Fruit fly (Drosophila melanogaster) whole organism, pupa: ENCODE data around the gene vito.

Experiments
- CG12605 ChIP-seq: fragments of 200-800 bp; sonication (Bioruptor generic); IDR thresholded peaks from 2 replicates; pipeline ENCODE4 v1.3.6; 2022; ENCODE audit warnings: missing biosample characterization, missing genetic modification characterization
- CG14655 ChIP-seq: fragments of 200-800 bp; sonication (Bioruptor generic); optimal IDR thresholded peaks from 3 replicates; lab custom pipeline; 2017; ENCODE audit warnings: mild to moderate bottlenecking, missing biosample characterization, missing genetic modification reagents, missing genetic modification characterization
- CG17806 ChIP-seq: fragments of 200-800 bp; sonication (Bioruptor generic); optimal IDR thresholded peaks from 2 replicates; lab custom pipeline; 2018; ENCODE audit warnings: missing biosample characterization, mild to moderate bottlenecking, missing genetic modification characterization, moderate library complexity
- CG32121 ChIP-seq: fragments of 200-800 bp; sonication (Bioruptor generic); IDR thresholded peaks from 2 replicates; pipeline ENCODE4 v1.3.6; 2022; ENCODE audit warnings: missing biosample characterization, missing genetic modification characterization
- CG8301 ChIP-seq: fragments of 200-800 bp; sonication (Bioruptor generic); optimal IDR thresholded peaks from 2 replicates; lab custom pipeline; 2018; ENCODE audit warnings: missing biosample characterization, mild to moderate bottlenecking, missing genetic modification characterization
- D1 ChIP-seq: fragments of 200-800 bp; sonication (Bioruptor generic); optimal IDR thresholded peaks from 2 replicates; lab custom pipeline; 2018; ENCODE audit warnings: missing biosample characterization, mild to moderate bottlenecking, missing genetic modification characterization, moderate library complexity
- Pif1B ChIP-seq: fragments of 200-800 bp; sonication (Bioruptor generic); optimal IDR thresholded peaks from 3 replicates; lab custom pipeline; 2016; ENCODE audit warnings: missing biosample characterization, missing genetic modification characterization
- fd96Ca ChIP-seq: fragments of 200-800 bp; sonication (Bioruptor generic); IDR thresholded peaks from 3 replicates; pipeline ENCODE4 v1.3.6; 2022; ENCODE audit warnings: missing biosample characterization, missing genetic modification characterization

- no peak for TF ChIP-seq CG12605 (GFP tag; lab: Robert Waterston, UW)
- TF ChIP-seq CG14655 (GFP tag; lab: Kevin White, UChicago) = no peak
- no peak; the same call in 2 of the 3 replicates for TF ChIP-seq fd96Ca
- no peak for TF ChIP-seq CG17806
- no peak for TF ChIP-seq D1 (tag; lab: Kevin White, UChicago)
- no peak for TF ChIP-seq CG8301 (tag; lab: Kevin White, UChicago)
- no peak for TF ChIP-seq Pif1B (GFP tag; lab: Kevin White, UChicago)
- TF ChIP-seq CG32121 = no peak
Measured at dm6 chr3L:5810633-5811341, 33.7 kb upstream of the vito start, which contains the start of the genes S6k and kri.
